Fruit fly (Drosophila melanogaster) whole organism, embryonic: ENCODE results near the gene CG31816.

ENCODE experiments used
- CG10267 ChIP-seq: fragments of 200-800 bp; sonication (Bioruptor generic); optimal IDR thresholded peaks from 2 replicates; lab custom pipeline; 2018; ENCODE audit warnings: missing biosample characterization, mild to moderate bottlenecking, missing genetic modification characterization, moderate library complexity
- CG11696 ChIP-seq: fragments of 200-800 bp; sonication (Bioruptor generic); IDR thresholded peaks from 2 replicates; pipeline ENCODE4 v1.3.6; 2022; ENCODE audit warnings: missing biosample characterization, missing genetic modification characterization
- CG12071 ChIP-seq: fragments of 200-800 bp; sonication (Bioruptor generic); optimal IDR thresholded peaks from 3 replicates; lab custom pipeline; 2018; ENCODE audit warnings: missing biosample characterization, mild to moderate bottlenecking, missing genetic modification characterization
- CG13424 ChIP-seq: fragments of 200-800 bp; sonication (Bioruptor generic); optimal IDR thresholded peaks from 2 replicates; lab custom pipeline; 2019; ENCODE audit warnings: missing biosample characterization, mild to moderate bottlenecking, missing genetic modification characterization, moderate library complexity
- CG14441 ChIP-seq: fragments of 200-800 bp; sonication (Bioruptor generic); IDR thresholded peaks from 2 replicates; pipeline ENCODE4 v1.3.6; 2022; ENCODE audit warnings: missing biosample characterization, missing genetic modification characterization
- CG17361 ChIP-seq: fragments of 200-800 bp; sonication (Bioruptor generic); IDR thresholded peaks from 3 replicates; pipeline ENCODE4 v1.3.6; 2022; ENCODE audit warnings: missing biosample characterization, missing genetic modification characterization
- CG18476 ChIP-seq: fragments of 200-800 bp; sonication (Bioruptor generic); optimal IDR thresholded peaks from 2 replicates; lab custom pipeline; 2016; ENCODE audit warnings: missing biosample characterization, mild to moderate bottlenecking, missing genetic modification characterization
- CG2129 ChIP-seq: fragments of 200-800 bp; sonication (Bioruptor generic); IDR thresholded peaks from 2 replicates; pipeline ENCODE4 v1.3.6; 2022; ENCODE audit warnings: missing biosample characterization, missing genetic modification characterization; ENCODE audit not compliant: partially characterized antibody
- CG2202 ChIP-seq: fragments of 200-800 bp; sonication (Bioruptor generic); optimal IDR thresholded peaks from 2 replicates; lab custom pipeline; 2018; ENCODE audit warnings: missing biosample characterization, mild to moderate bottlenecking, missing genetic modification characterization
- CG31224 ChIP-seq: fragments of 200-800 bp; sonication (Bioruptor generic); IDR thresholded peaks from 2 replicates; pipeline ENCODE4 v1.3.6; 2022; ENCODE audit warnings: missing biosample characterization, missing genetic modification characterization
- CG31441 ChIP-seq: fragments of 200-800 bp; sonication (Bioruptor generic); IDR thresholded peaks from 2 replicates; pipeline ENCODE4 v1.3.6; 2022; ENCODE audit warnings: missing biosample characterization, missing genetic modification characterization
- CG3163 ChIP-seq: fragments of 200-800 bp; sonication (Bioruptor generic); optimal IDR thresholded peaks from 3 replicates; lab custom pipeline; 2016; ENCODE audit warnings: missing biosample characterization, missing genetic modification characterization
- CG32532 ChIP-seq: fragments of 200-800 bp; sonication (Bioruptor generic); IDR thresholded peaks from 2 replicates; pipeline ENCODE4 v1.3.6; 2022; ENCODE audit warnings: missing biosample characterization, missing genetic modification characterization
- CG3838 ChIP-seq: fragments of 200-800 bp; sonication (Bioruptor generic); optimal IDR thresholded peaks from 3 replicates; lab custom pipeline; 2016; ENCODE audit warnings: missing biosample characterization, missing genetic modification characterization
- CG42726 ChIP-seq: fragments of 200-800 bp; sonication (Bioruptor generic); IDR thresholded peaks from 2 replicates; pipeline ENCODE4 v1.3.6; 2022; ENCODE audit warnings: missing biosample characterization, missing genetic modification characterization; ENCODE audit not compliant: partially characterized antibody
- CG4360 ChIP-seq: fragments of 200-800 bp; sonication (Bioruptor generic); IDR thresholded peaks from 2 replicates; pipeline ENCODE4 v1.3.6; 2022; ENCODE audit warnings: missing biosample characterization, missing genetic modification characterization
- CG6689 ChIP-seq: fragments of 200-800 bp; sonication (Bioruptor generic); IDR thresholded peaks from 2 replicates; pipeline ENCODE4 v1.3.6; 2022; ENCODE audit warnings: missing biosample characterization, missing genetic modification characterization
- CG7556 ChIP-seq: fragments of 200-800 bp; sonication (Bioruptor generic); optimal IDR thresholded peaks from 2 replicates; lab custom pipeline; 2017; ENCODE audit warnings: missing biosample characterization, mild to moderate bottlenecking, missing genetic modification characterization
- CG8281 ChIP-seq: fragments of 200-800 bp; sonication (Bioruptor generic); optimal IDR thresholded peaks from 2 replicates; lab custom pipeline; 2018; ENCODE audit warnings: missing biosample characterization, mild to moderate bottlenecking, missing genetic modification characterization, moderate library complexity
- CG8478 ChIP-seq: fragments of >200 bp; optimal IDR thresholded peaks from 2 replicates; lab custom pipeline; 2018
- CG8924 ChIP-seq: fragments of 200-800 bp; optimal IDR thresholded peaks from 3 replicates; lab custom pipeline; 2019; ENCODE audit warnings: missing biosample characterization, mild to moderate bottlenecking, missing genetic modification characterization, moderate library complexity
- Doc3 ChIP-seq: fragments of 200-800 bp; sonication (Bioruptor generic); IDR thresholded peaks from 3 replicates; pipeline ENCODE4 v1.3.6; 2022; ENCODE audit warnings: missing biosample characterization, missing genetic modification characterization; ENCODE audit not compliant: partially characterized antibody
- E2f2 ChIP-seq: fragments of 200-800 bp; sonication (Bioruptor generic); IDR thresholded peaks from 2 replicates; pipeline ENCODE4 v1.3.6; 2022; ENCODE audit warnings: missing biosample characterization, missing genetic modification characterization
- HLH3B ChIP-seq: fragments of 200-800 bp; sonication (Bioruptor generic); IDR thresholded peaks from 2 replicates; pipeline ENCODE4 v1.3.6; 2022; ENCODE audit warnings: missing biosample characterization, missing genetic modification characterization
- Jarid2 ChIP-seq: fragments of 200-800 bp; sonication (Bioruptor generic); optimal IDR thresholded peaks from 3 replicates; lab custom pipeline; 2017; ENCODE audit warnings: mild to moderate bottlenecking, missing biosample characterization, missing genetic modification reagents, missing genetic modification characterization
- Max ChIP-seq: fragments of 200-800 bp; sonication (Bioruptor generic); optimal IDR thresholded peaks from 2 replicates; lab custom pipeline; 2016; ENCODE audit warnings: missing biosample characterization, mild to moderate bottlenecking, missing genetic modification characterization
- Oli ChIP-seq: fragments of 200-800 bp; sonication (Bioruptor generic); optimal IDR thresholded peaks from 2 replicates; lab custom pipeline; 2018; ENCODE audit warnings: missing biosample characterization, mild to moderate bottlenecking, missing genetic modification characterization, moderate library complexity
- Trl ChIP-seq, 3 experiments: fragments of >200 bp in 2 of 3; fragments of 200-800 bp in 1 of 3; sonication (Bioruptor generic) in 1 of 3; optimal IDR thresholded peaks; 2 replicates in 1 of 3; 3 replicates in 2 of 3; lab custom pipeline; 2016 to 2017; ENCODE audit warnings: missing biosample characterization in 1 of 3, missing genetic modification characterization in 1 of 3
- cg ChIP-seq: fragments of 200-800 bp; sonication (Bioruptor generic); optimal IDR thresholded peaks from 3 replicates; lab custom pipeline; 2019; ENCODE audit warnings: missing biosample characterization, mild to moderate bottlenecking, missing genetic modification characterization, moderate library complexity
- dan ChIP-seq: fragments of 200-800 bp; sonication (Bioruptor generic); IDR thresholded peaks from 2 replicates; pipeline ENCODE4 v1.3.6; 2022; ENCODE audit warnings: missing biosample characterization, missing genetic modification characterization
- dmrt99B ChIP-seq: fragments of 200-800 bp; sonication (Bioruptor generic); optimal IDR thresholded peaks from 2 replicates; lab custom pipeline; 2018; ENCODE audit warnings: missing biosample characterization, mild to moderate bottlenecking, missing genetic modification characterization, moderate library complexity
- fd96Cb ChIP-seq: fragments of 200-800 bp; sonication (Bioruptor generic); optimal IDR thresholded peaks from 2 replicates; lab custom pipeline; 2018; ENCODE audit warnings: missing biosample characterization, mild to moderate bottlenecking, missing genetic modification characterization, moderate library complexity
- gem ChIP-seq: fragments of 200-800 bp; sonication (Bioruptor generic); optimal IDR thresholded peaks from 2 replicates; lab custom pipeline; 2019; ENCODE audit warnings: missing biosample characterization, mild to moderate bottlenecking, missing genetic modification characterization, moderate library complexity
- grau ChIP-seq: fragments of 200-800 bp; optimal IDR thresholded peaks from 3 replicates; lab custom pipeline; 2019; ENCODE audit warnings: missing biosample characterization, mild to moderate bottlenecking, missing genetic modification characterization, moderate library complexity
- gro ChIP-seq: fragments of 200-800 bp; sonication (Bioruptor generic); optimal IDR thresholded peaks from 2 replicates; lab custom pipeline; 2016; ENCODE audit warnings: missing biosample characterization, missing genetic modification characterization
- kah ChIP-seq: fragments of 200-800 bp; sonication (Bioruptor generic); optimal IDR thresholded peaks from 2 replicates; lab custom pipeline; 2018; ENCODE audit warnings: missing biosample characterization, mild to moderate bottlenecking, missing genetic modification characterization
- mam ChIP-seq: fragments of 200-800 bp; sonication (Bioruptor generic); optimal IDR thresholded peaks from 3 replicates; lab custom pipeline; 2016; ENCODE audit warnings: missing biosample characterization, missing genetic modification characterization
- nau ChIP-seq: fragments of 200-800 bp; sonication (Bioruptor generic); optimal IDR thresholded peaks from 3 replicates; lab custom pipeline; 2017; ENCODE audit warnings: missing biosample characterization, mild to moderate bottlenecking, missing genetic modification characterization, missing genetic modification reagents
- pfk ChIP-seq: fragments of 200-800 bp; sonication (Bioruptor generic); optimal IDR thresholded peaks from 2 replicates; lab custom pipeline; 2018; ENCODE audit warnings: missing biosample characterization, mild to moderate bottlenecking, missing genetic modification characterization, moderate library complexity
- pho ChIP-seq: fragments of 200-800 bp; sonication (Bioruptor generic); optimal IDR thresholded peaks from 2 replicates; lab custom pipeline; 2016; ENCODE audit warnings: missing biosample characterization, missing genetic modification characterization
- phol ChIP-seq: fragments of 200-800 bp; sonication (Bioruptor generic); optimal IDR thresholded peaks from 3 replicates; lab custom pipeline; 2018; ENCODE audit warnings: missing biosample characterization, mild to moderate bottlenecking, missing genetic modification characterization, moderate library complexity
- pita ChIP-seq: fragments of 200-800 bp; sonication (Bioruptor generic); optimal IDR thresholded peaks from 2 replicates; lab custom pipeline; 2017; ENCODE audit warnings: missing biosample characterization, mild to moderate bottlenecking, missing genetic modification characterization
- pnt ChIP-seq: fragments of 200-800 bp; sonication (Bioruptor generic); optimal IDR thresholded peaks from 3 replicates; lab custom pipeline; 2016; ENCODE audit warnings: missing biosample characterization, missing genetic modification characterization
- prd ChIP-seq, 3 experiments: fragments of >200 bp in 2 of 3; fragments of 200-800 bp in 1 of 3; sonication (Bioruptor generic) in 1 of 3; optimal IDR thresholded peaks in 2 of 3; IDR thresholded peaks in 1 of 3; 2 replicates in 2 of 3; 3 replicates in 1 of 3; pipeline versions ENCODE4 v1.3.6 to Lab custom; 2017 to 2022; ENCODE audit warnings: missing biosample characterization in 1 of 3, missing genetic modification characterization in 1 of 3
- repo ChIP-seq: fragments of 200-800 bp; sonication (Bioruptor generic); optimal IDR thresholded peaks from 2 replicates; lab custom pipeline; 2016; ENCODE audit warnings: missing biosample characterization, missing genetic modification characterization
- salm ChIP-seq: fragments of 200-800 bp; sonication (Bioruptor generic); optimal IDR thresholded peaks from 2 replicates; lab custom pipeline; 2018; ENCODE audit warnings: missing biosample characterization, mild to moderate bottlenecking, missing genetic modification characterization
- tap ChIP-seq: fragments of 200-800 bp; optimal IDR thresholded peaks from 3 replicates; lab custom pipeline; 2019; ENCODE audit warnings: missing biosample characterization, mild to moderate bottlenecking, missing genetic modification characterization, moderate library complexity
- tgo ChIP-seq: fragments of 200-800 bp; sonication (Bioruptor generic); IDR thresholded peaks from 3 replicates; pipeline ENCODE4 v1.3.6; 2022; ENCODE audit warnings: missing biosample characterization, missing genetic modification characterization
- tio ChIP-seq: fragments of 200-800 bp; sonication (Bioruptor generic); optimal IDR thresholded peaks from 2 replicates; lab custom pipeline; 2017; ENCODE audit warnings: missing biosample characterization, missing genetic modification characterization, inconsistent platforms
- zf30C ChIP-seq: fragments of 200-800 bp; sonication (Bioruptor generic); optimal IDR thresholded peaks from 3 replicates; lab custom pipeline; 2018; ENCODE audit warnings: missing biosample characterization, mild to moderate bottlenecking, missing genetic modification characterization

The CG31816 gene

DNA sequence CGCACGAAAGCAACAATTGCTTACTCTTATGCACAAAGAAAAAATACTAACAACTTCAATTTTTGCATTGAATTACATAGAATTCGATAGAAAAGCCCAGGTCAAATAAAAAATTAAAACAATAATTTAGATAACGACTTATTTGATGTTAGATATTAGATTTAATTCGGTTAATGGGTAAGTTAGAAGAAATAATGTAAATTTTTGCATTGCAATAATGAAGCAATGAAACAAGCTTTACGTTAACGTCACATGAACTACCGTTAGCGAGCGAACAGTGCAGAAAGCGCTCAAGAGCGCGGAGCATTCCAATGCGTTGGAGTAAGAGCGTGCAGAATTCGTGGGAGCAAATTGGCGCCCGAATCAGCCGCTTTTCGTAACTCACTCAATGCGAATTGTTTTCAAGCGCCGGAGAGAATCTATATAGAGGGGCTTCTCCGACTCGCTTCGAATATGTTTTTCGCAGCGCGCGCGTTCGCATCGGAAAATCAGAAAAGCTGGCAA is 2.3 kb downstream of the CG31816 start, which contains the start of gene mtgo (continued):
- TF ChIP-seq CG14441 (GFP tag; lab: Robert Waterston, UW) (peak; percentile 63), pnt (GFP tag; lab: Kevin White, UChicago) (no peak), tap (tag; lab: Kevin White, UChicago) (peak; percentile 39), CG3838 (GFP tag; lab: Kevin White, UChicago) (no peak), CG8281 (tag; lab: Kevin White, UChicago) (peak; percentile 25), CG4360 (GFP tag; lab: Robert Waterston, UW) (no peak), CG12071 (GFP tag; lab: Kevin White, UChicago) (peak; percentile 29), gem (tag; lab: Kevin White, UChicago) (peak; percentile 58), CG11696 (GFP tag; lab: Robert Waterston, UW) (no peak), gro (GFP tag; lab: Kevin White, UChicago) (no peak), phol (tag; lab: Kevin White, UChicago) (peak; percentile 62), fd96Cb (tag; lab: Kevin White, UChicago) (peak; percentile 31), CG8478 (lab: Kevin White, UChicago) (no peak), CG42726 (GFP tag; lab: Robert Waterston, UW) (no peak), salm (no peak), CG13424 (tag; lab: Kevin White, UChicago) (peak; percentile 41), tio (GFP tag; lab: Kevin White, UChicago) (no peak), CG17361 (peak; percentile 65), CG6689 (peak; percentile 62), repo (GFP tag; lab: Kevin White, UChicago) (no peak), CG32532 (GFP tag; lab: Robert Waterston, UW) (peak; percentile 50; the same call in 1 of the 2 replicates), Trl (optimal IDR thresholded peaks at IDR 0.05; lab: Kevin White, UChicago) (peak; percentile 54 to 69), Trl (GFP tag; optimal IDR thresholded peaks at IDR 0.05; lab: Kevin White, UChicago) (no peak), Oli (peak; percentile 30), pfk (no peak), Max (GFP tag; lab: Kevin White, UChicago) (no peak), prd (optimal IDR thresholded peaks at IDR 0.05; lab: Kevin White, UChicago) (no peak), prd (GFP tag; IDR thresholded peaks at IDR 0.05; lab: Robert Waterston, UW) (peak; percentile 53; the same call in 2 of the 3 replicates), E2f2 (GFP tag; lab: Robert Waterston, UW) (no peak), cg (GFP tag; lab: Kevin White, UChicago) (no peak), CG31224 (GFP tag; lab: Robert Waterston, UW) (no peak), dan (GFP tag; lab: Robert Waterston, UW) (no peak), dmrt99B (tag; lab: Kevin White, UChicago) (peak; percentile 76), HLH3B (GFP tag; lab: Robert Waterston, UW) (no peak), CG18476 (GFP tag; lab: Kevin White, UChicago) (no peak), nau (peak; percentile 61), tgo (peak; percentile 26; the same call in 1 of the 3 replicates), kah (GFP tag; lab: Kevin White, UChicago) (peak; percentile 20), pho (GFP tag; lab: Kevin White, UChicago) (no peak), CG2129 (GFP tag; lab: Robert Waterston, UW) (no peak), CG10267 (peak; percentile 14), CG8924 (tag; lab: Kevin White, UChicago) (peak; percentile 7), CG7556 (GFP tag; lab: Kevin White, UChicago) (peak; percentile 48), pita (GFP tag; lab: Kevin White, UChicago) (no peak), mam (GFP tag; lab: Kevin White, UChicago) (peak; percentile 36), zf30C (GFP tag; lab: Kevin White, UChicago) (peak; percentile 38), Doc3 (no peak), CG2202 (tag; lab: Kevin White, UChicago) (no peak), grau (tag; lab: Kevin White, UChicago) (peak; percentile 50), CG3163 (GFP tag; lab: Kevin White, UChicago) (peak; percentile 91), Jarid2 (GFP tag; lab: Kevin White, UChicago) (peak; percentile 24), CG31441 (GFP tag; lab: Robert Waterston, UW) (peak; percentile 73)
